Fruit fly (Drosophila melanogaster) whole organism, embryonic: ENCODE measurements around the gene Adh.

Experiments used
- Awh ChIP-seq: fragments of 200-800 bp; sonication (Bioruptor generic); IDR thresholded peaks from 2 replicates; pipeline ENCODE4, ENCODE4 v1.3.6; 2022; ENCODE audit warnings: missing biosample characterization, missing genetic modification characterization
- C15 ChIP-seq: fragments of 200-800 bp; sonication (Bioruptor generic); IDR thresholded peaks from 3 replicates; pipeline ENCODE4 v1.3.6; 2022; ENCODE audit warnings: missing biosample characterization, missing genetic modification characterization
- CG13775 ChIP-seq: fragments of 200-800 bp; sonication (Bioruptor generic); optimal IDR thresholded peaks from 3 replicates; lab custom pipeline; 2017; ENCODE audit warnings: missing biosample characterization, mild to moderate bottlenecking, missing genetic modification characterization
- CG13894 ChIP-seq: fragments of 200-800 bp; sonication (Bioruptor generic); optimal IDR thresholded peaks from 3 replicates; lab custom pipeline; 2018; ENCODE audit warnings: missing biosample characterization, mild to moderate bottlenecking, missing genetic modification characterization, moderate library complexity
- CG14710 ChIP-seq: fragments of 200-800 bp; sonication (Bioruptor generic); optimal IDR thresholded peaks from 3 replicates; lab custom pipeline; 2019; ENCODE audit warnings: missing biosample characterization, mild to moderate bottlenecking, missing genetic modification characterization, moderate library complexity
- CG15601 ChIP-seq: fragments of 200-800 bp; sonication (Bioruptor generic); optimal IDR thresholded peaks from 3 replicates; lab custom pipeline; 2019; ENCODE audit warnings: missing biosample characterization, mild to moderate bottlenecking, missing genetic modification characterization, moderate library complexity
- CG16815 ChIP-seq: fragments of 200-800 bp; sonication (Bioruptor generic); optimal IDR thresholded peaks from 3 replicates; lab custom pipeline; 2017; ENCODE audit warnings: missing biosample characterization, mild to moderate bottlenecking, missing genetic modification characterization
- CG30020 ChIP-seq: fragments of 200-800 bp; optimal IDR thresholded peaks from 2 replicates; lab custom pipeline; 2019; ENCODE audit warnings: missing biosample characterization, mild to moderate bottlenecking, missing genetic modification characterization, moderate library complexity
- CG33557 ChIP-seq: fragments of 200-800 bp; sonication (Bioruptor generic); optimal IDR thresholded peaks from 2 replicates; lab custom pipeline; 2019; ENCODE audit warnings: missing biosample characterization, mild to moderate bottlenecking, missing genetic modification characterization, moderate library complexity
- CG4854 ChIP-seq: fragments of 200-800 bp; sonication (Bioruptor generic); optimal IDR thresholded peaks from 2 replicates; lab custom pipeline; 2016; ENCODE audit warnings: missing biosample characterization, missing genetic modification characterization, inconsistent platforms
- CG6765 ChIP-seq: fragments of 200-800 bp; sonication (Bioruptor generic); optimal IDR thresholded peaks from 3 replicates; lab custom pipeline; 2017; ENCODE audit warnings: missing biosample characterization, mild to moderate bottlenecking, missing genetic modification characterization
- CG7271 ChIP-seq: fragments of 200-800 bp; sonication (Bioruptor generic); optimal IDR thresholded peaks from 2 replicates; lab custom pipeline; 2018; ENCODE audit warnings: missing biosample characterization, mild to moderate bottlenecking, missing genetic modification characterization, moderate library complexity
- CG7987 ChIP-seq: fragments of 200-800 bp; sonication (Bioruptor generic); optimal IDR thresholded peaks from 2 replicates; lab custom pipeline; 2018; ENCODE audit warnings: missing biosample characterization, mild to moderate bottlenecking, missing genetic modification characterization, moderate library complexity
- CG9215 ChIP-seq: fragments of 200-800 bp; sonication (Bioruptor generic); IDR thresholded peaks from 2 replicates; pipeline ENCODE4 v1.3.6; 2022; ENCODE audit warnings: missing biosample characterization, missing genetic modification characterization
- CG9932 ChIP-seq: fragments of 200-800 bp; sonication (Bioruptor generic); IDR thresholded peaks from 2 replicates; pipeline ENCODE4 v1.3.6; 2022; ENCODE audit warnings: missing biosample characterization, missing genetic modification characterization
- CrebB ChIP-seq: fragments of 200-800 bp; sonication (Bioruptor generic); optimal IDR thresholded peaks from 3 replicates; lab custom pipeline; 2018; ENCODE audit warnings: missing biosample characterization, mild to moderate bottlenecking, missing genetic modification characterization
- D ChIP-seq, 2 experiments: fragments of 200-800 bp in 1 of 2; fragments of >200 bp in 1 of 2; sonication (Bioruptor generic) in 1 of 2; optimal IDR thresholded peaks; 2 replicates in 1 of 2; 3 replicates in 1 of 2; lab custom pipeline; 2017; ENCODE audit warnings: mild to moderate bottlenecking in 1 of 2, missing biosample characterization in 1 of 2, missing genetic modification characterization in 1 of 2, missing genetic modification reagents in 1 of 2
- D19B ChIP-seq: fragments of 200-800 bp; sonication (Bioruptor generic); optimal IDR thresholded peaks from 2 replicates; lab custom pipeline; 2017; ENCODE audit warnings: missing biosample characterization, mild to moderate bottlenecking, missing genetic modification characterization
- Dbx ChIP-seq: fragments of 200-800 bp; sonication (Bioruptor generic); IDR thresholded peaks from 3 replicates; pipeline ENCODE4 v1.3.6; 2022; ENCODE audit warnings: missing biosample characterization, missing genetic modification characterization
- Gug ChIP-seq: fragments of 200-800 bp; sonication (Bioruptor generic); IDR thresholded peaks from 4 replicates; pipeline ENCODE4 v1.3.6; 2022; ENCODE audit warnings: missing biosample characterization, missing genetic modification characterization
- MTF-1 ChIP-seq: fragments of 200-800 bp; sonication (Bioruptor generic); optimal IDR thresholded peaks from 2 replicates; lab custom pipeline; 2018; ENCODE audit warnings: missing biosample characterization, mild to moderate bottlenecking, missing genetic modification characterization, borderline replicate concordance
- Med ChIP-seq: fragments of 200-800 bp; sonication (Bioruptor generic); peaks from one replicate; lab custom pipeline; 2016; ENCODE audit warnings: missing biosample characterization, missing genetic modification characterization, mild to moderate bottlenecking, inconsistent platforms, moderate library complexity
- Mes4 ChIP-seq: fragments of 200-800 bp; sonication (Bioruptor generic); optimal IDR thresholded peaks from 2 replicates; lab custom pipeline; 2016; ENCODE audit warnings: missing biosample characterization, missing genetic modification characterization
- NC2β ChIP-seq: fragments of 200-800 bp; sonication (Bioruptor generic); optimal IDR thresholded peaks from 2 replicates; lab custom pipeline; 2016; ENCODE audit warnings: missing biosample characterization, missing genetic modification characterization
- Oli ChIP-seq: fragments of 200-800 bp; sonication (Bioruptor generic); optimal IDR thresholded peaks from 2 replicates; lab custom pipeline; 2018; ENCODE audit warnings: missing biosample characterization, mild to moderate bottlenecking, missing genetic modification characterization, moderate library complexity
- Ravus ChIP-seq: fragments of 200-800 bp; sonication (Bioruptor generic); IDR thresholded peaks from 2 replicates; pipeline ENCODE4 v1.3.6; 2022; ENCODE audit warnings: missing biosample characterization, missing genetic modification characterization
- Rx ChIP-seq: fragments of 200-800 bp; sonication (Bioruptor generic); IDR thresholded peaks from 2 replicates; pipeline ENCODE4 v1.3.6; 2022; ENCODE audit warnings: missing biosample characterization, missing genetic modification characterization
- Spps ChIP-seq: fragments of 200-800 bp; sonication (Bioruptor generic); optimal IDR thresholded peaks from 2 replicates; lab custom pipeline; 2018; ENCODE audit warnings: missing biosample characterization, mild to moderate bottlenecking, missing genetic modification characterization
- Taf1 ChIP-seq: fragments of 200-800 bp; sonication (Bioruptor generic); IDR thresholded peaks from 2 replicates; pipeline ENCODE4 v1.3.6; 2022; ENCODE audit warnings: missing biosample characterization, missing genetic modification characterization
- Trl ChIP-seq, 3 experiments: fragments of >200 bp in 2 of 3; fragments of 200-800 bp in 1 of 3; sonication (Bioruptor generic) in 1 of 3; optimal IDR thresholded peaks; 2 replicates in 1 of 3; 3 replicates in 2 of 3; lab custom pipeline; 2016 to 2017; ENCODE audit warnings: missing biosample characterization in 1 of 3, missing genetic modification characterization in 1 of 3
- aop ChIP-seq: fragments of 200-800 bp; sonication (Bioruptor generic); IDR thresholded peaks from 2 replicates; pipeline ENCODE4 v1.3.6; 2022; ENCODE audit warnings: missing biosample characterization, missing genetic modification characterization
- ara ChIP-seq: fragments of 200-800 bp; sonication (Bioruptor generic); IDR thresholded peaks from 2 replicates; pipeline ENCODE4 v1.3.6; 2022; ENCODE audit warnings: missing biosample characterization, missing genetic modification characterization
- bcd ChIP-seq: fragments of 200-800 bp; sonication (Bioruptor generic); optimal IDR thresholded peaks from 2 replicates; lab custom pipeline; 2017; ENCODE audit warnings: missing biosample characterization, mild to moderate bottlenecking, missing genetic modification characterization
- ftz-f1 ChIP-seq: fragments of 200-800 bp; sonication (Bioruptor generic); optimal IDR thresholded peaks from 2 replicates; lab custom pipeline; 2016; ENCODE audit warnings: missing biosample characterization, missing genetic modification characterization
- hb ChIP-seq: fragments of 200-800 bp; sonication (Bioruptor generic); IDR thresholded peaks from 3 replicates; pipeline ENCODE4 v1.3.6; 2022; ENCODE audit warnings: missing biosample characterization, missing genetic modification characterization; ENCODE audit not compliant: partially characterized antibody
- hbn ChIP-seq: fragments of 200-800 bp; sonication (Bioruptor generic); IDR thresholded peaks from 2 replicates; pipeline ENCODE4 v1.3.6; 2022; ENCODE audit warnings: missing biosample characterization, missing genetic modification characterization; ENCODE audit not compliant: partially characterized antibody
- her ChIP-seq: fragments of 200-800 bp; sonication (Bioruptor generic); optimal IDR thresholded peaks from 2 replicates; lab custom pipeline; 2016; ENCODE audit warnings: missing biosample characterization, missing genetic modification characterization
- jumu ChIP-seq: fragments of 200-800 bp; sonication (Bioruptor generic); optimal IDR thresholded peaks from 3 replicates; lab custom pipeline; 2016; ENCODE audit warnings: missing biosample characterization, missing genetic modification characterization
- lab ChIP-seq: fragments of 200-800 bp; sonication (Bioruptor generic); optimal IDR thresholded peaks from 3 replicates; lab custom pipeline; 2017; ENCODE audit warnings: missing biosample characterization, missing genetic modification characterization, mild to moderate bottlenecking, moderate library complexity, missing genetic modification reagents
- lilli ChIP-seq: fragments of 200-800 bp; sonication (Bioruptor generic); optimal IDR thresholded peaks from 3 replicates; lab custom pipeline; 2016; ENCODE audit warnings: missing biosample characterization, missing genetic modification characterization
- oc ChIP-seq: fragments of 200-800 bp; sonication (Bioruptor generic); optimal IDR thresholded peaks from 2 replicates; lab custom pipeline; 2018; ENCODE audit warnings: missing biosample characterization, mild to moderate bottlenecking, missing genetic modification characterization, moderate library complexity
- onecut ChIP-seq: fragments of 200-800 bp; sonication (Bioruptor generic); IDR thresholded peaks from 2 replicates; pipeline ENCODE4 v1.3.6; 2022; ENCODE audit warnings: missing biosample characterization, missing genetic modification characterization
- sisA ChIP-seq: fragments of 200-800 bp; sonication (Bioruptor generic); IDR thresholded peaks from 2 replicates; pipeline ENCODE4 v1.3.6; 2022; ENCODE audit warnings: missing biosample characterization, missing genetic modification characterization
- sob ChIP-seq: fragments of 200-800 bp; sonication (Bioruptor generic); IDR thresholded peaks from 2 replicates; pipeline ENCODE4 v1.3.6; 2022; ENCODE audit warnings: missing biosample characterization, missing genetic modification characterization
- tin ChIP-seq: fragments of 200-800 bp; sonication (Bioruptor generic); optimal IDR thresholded peaks from 3 replicates; lab custom pipeline; 2016; ENCODE audit warnings: missing biosample characterization, missing genetic modification characterization
- tio ChIP-seq: fragments of 200-800 bp; sonication (Bioruptor generic); optimal IDR thresholded peaks from 2 replicates; lab custom pipeline; 2017; ENCODE audit warnings: missing biosample characterization, missing genetic modification characterization, inconsistent platforms
- tup ChIP-seq: fragments of 200-800 bp; sonication (Bioruptor generic); optimal IDR thresholded peaks from 2 replicates; lab custom pipeline; 2016; ENCODE audit warnings: missing biosample characterization, mild to moderate bottlenecking, missing genetic modification characterization, moderate library complexity
- unpg ChIP-seq: fragments of 200-800 bp; sonication (Bioruptor generic); optimal IDR thresholded peaks from 3 replicates; lab custom pipeline; 2018; ENCODE audit warnings: missing biosample characterization, mild to moderate bottlenecking, missing genetic modification characterization, moderate library complexity
- wdn ChIP-seq: fragments of 200-800 bp; sonication (Bioruptor generic); IDR thresholded peaks from 2 replicates; pipeline ENCODE4 v1.3.6; 2022; ENCODE audit warnings: missing biosample characterization, missing genetic modification characterization
- z ChIP-seq: fragments of 200-800 bp; sonication (Bioruptor generic); IDR thresholded peaks from 3 replicates; pipeline ENCODE4 v1.3.6; 2022; ENCODE audit warnings: missing biosample characterization, missing genetic modification characterization

Gene Adh

DNA sequence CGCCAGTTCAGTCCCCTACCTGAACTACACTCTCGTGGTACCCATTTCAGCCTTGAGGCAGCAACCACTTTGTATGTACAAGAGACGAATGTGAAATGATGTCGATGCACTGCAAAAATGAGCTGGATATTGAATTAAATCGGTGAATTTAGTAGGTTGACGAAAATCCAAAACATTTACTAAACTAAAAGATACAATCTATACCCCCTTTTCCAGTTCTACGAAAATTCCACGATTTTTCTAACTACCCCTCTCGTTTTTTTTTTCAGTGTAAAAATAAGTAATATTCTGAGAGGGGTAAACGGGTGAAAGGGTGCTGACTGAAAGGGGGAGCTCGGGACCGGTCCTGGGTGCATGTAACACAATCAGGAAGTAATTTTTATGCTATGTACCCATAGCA, 6.8 kb downstream of the Adh start (continued):
- TF ChIP-seq bcd: peak; percentile 33
- TF ChIP-seq CG13894 (tag; lab: Kevin White, UChicago): no peak
- peak; percentile 61 for TF ChIP-seq CG33557 (GFP tag; lab: Kevin White, UChicago)
- TF ChIP-seq CG9932 (GFP tag; lab: Robert Waterston, UW): no peak
- TF ChIP-seq onecut (GFP tag; lab: Robert Waterston, UW): peak; percentile 41
- TF ChIP-seq Rx (GFP tag; lab: Robert Waterston, UW): no peak
- peak; percentile 60 for TF ChIP-seq jumu (GFP tag; lab: Kevin White, UChicago)
- no peak for TF ChIP-seq CG9215 (GFP tag; lab: Robert Waterston, UW)
- TF ChIP-seq sisA (GFP tag; lab: Robert Waterston, UW): peak; percentile 58
- no peak for TF ChIP-seq oc (tag; lab: Kevin White, UChicago)
- peak; percentile 27 for TF ChIP-seq lab (GFP tag; lab: Kevin White, UChicago)
- TF ChIP-seq C15 (GFP tag; lab: Robert Waterston, UW): no peak
- TF ChIP-seq CG13775: peak; percentile 18
- TF ChIP-seq D19B (GFP tag; lab: Kevin White, UChicago): no peak
- TF ChIP-seq Ravus (GFP tag; lab: Robert Waterston, UW): no peak
- TF ChIP-seq ara (GFP tag; lab: Robert Waterston, UW): peak; percentile 70; the same call in 1 of the 2 replicates
- TF ChIP-seq NC2β (GFP tag; lab: Kevin White, UChicago): peak; percentile 59
- TF ChIP-seq CG6765 (GFP tag; lab: Kevin White, UChicago): no peak
- no peak for TF ChIP-seq aop
- TF ChIP-seq Spps (tag; lab: Kevin White, UChicago): peak; percentile 39
- no peak for TF ChIP-seq CG7271 (tag; lab: Kevin White, UChicago)
- peak; percentile 57 for TF ChIP-seq unpg (GFP tag; lab: Kevin White, UChicago)
- no peak for TF ChIP-seq tup (GFP tag; lab: Kevin White, UChicago)
- TF ChIP-seq CrebB (tag; lab: Kevin White, UChicago): no peak
- no peak for TF ChIP-seq ftz-f1 (GFP tag; lab: Kevin White, UChicago)
- TF ChIP-seq Gug: peak; percentile 4; the same call in 1 of the 4 replicates
- no peak for TF ChIP-seq z (GFP tag; lab: Robert Waterston, UW)
- TF ChIP-seq tin (GFP tag; lab: Kevin White, UChicago): peak; percentile 59
- peak; percentile 36; the same call in 1 of the 2 replicates for TF ChIP-seq sob
- TF ChIP-seq hbn (GFP tag; lab: Robert Waterston, UW): no peak
- TF ChIP-seq hb (GFP tag; lab: Robert Waterston, UW): no peak
- TF ChIP-seq lilli (GFP tag; lab: Kevin White, UChicago): peak; percentile 31
- TF ChIP-seq Med (GFP tag; lab: Kevin White, UChicago): peak; percentile 79
- TF ChIP-seq CG30020 (tag; lab: Kevin White, UChicago): no peak
- no peak for TF ChIP-seq MTF-1
- TF ChIP-seq her (GFP tag; lab: Kevin White, UChicago): peak; percentile 23
- no peak for TF ChIP-seq D (optimal IDR thresholded peaks at IDR 0.05; lab: Kevin White, UChicago)
- peak; percentile 49 for TF ChIP-seq D (GFP tag; optimal IDR thresholded peaks at IDR 0.05; lab: Kevin White, UChicago)
- peak; percentile 44 for TF ChIP-seq Oli (tag; lab: Kevin White, UChicago)
- no peak for TF ChIP-seq Awh
- TF ChIP-seq Dbx (GFP tag; lab: Robert Waterston, UW): no peak
- TF ChIP-seq CG16815 (GFP tag; lab: Kevin White, UChicago): peak; percentile 42
- no peak for TF ChIP-seq wdn (GFP tag; lab: Robert Waterston, UW)
- no peak for TF ChIP-seq CG15601 (tag; lab: Kevin White, UChicago)
- no peak for TF ChIP-seq Mes4 (GFP tag; lab: Kevin White, UChicago)
- peak; percentile 25 for TF ChIP-seq tio (GFP tag; lab: Kevin White, UChicago)
- TF ChIP-seq CG7987 (GFP tag; lab: Kevin White, UChicago): no peak
- TF ChIP-seq CG14710 (tag; lab: Kevin White, UChicago): peak; percentile 68
- no peak for TF ChIP-seq Trl (optimal IDR thresholded peaks at IDR 0.05; lab: Kevin White, UChicago)
- TF ChIP-seq Trl (GFP tag; optimal IDR thresholded peaks at IDR 0.05; lab: Kevin White, UChicago): peak; percentile 74
- no peak for TF ChIP-seq CG4854 (GFP tag; lab: Kevin White, UChicago)
- TF ChIP-seq Taf1: no peak
